Worm (Caenorhabditis elegans): ENCODE measurements around the gene cnc-3.

- TF ChIP-seq blmp-1 (tag; optimal IDR thresholded peaks at IDR 0.05) (no peak), nhr-28 (tag; optimal IDR thresholded peaks at IDR 0.05) (no peak), ceh-39 (tag; optimal IDR thresholded peaks at IDR 0.05) (no peak), nhr-12 (tag; optimal IDR thresholded peaks at IDR 0.05) (no peak), pha-4 (tag; optimal IDR thresholded peaks at IDR 0.05) (no peak), unc-62 (GFP tag; optimal IDR thresholded peaks at IDR 0.05) (no peak), lin-32 (GFP tag; optimal IDR thresholded peaks at IDR 0.05) (no peak), elt-1 (tag; optimal IDR thresholded peaks at IDR 0.05; ENCODE audit: borderline replicate concordance, insufficient read depth) (no peak), lin-13 (tag; optimal IDR thresholded peaks at IDR 0.05) (no peak)
These were observed 8.8 kb downstream of the cnc-3 start for ce11 chrV:1456614-1457013.
